Fruit fly (Drosophila melanogaster) S2 (cell line): ENCODE measurements around the gene RpL32.

Experiments used
- CG8478 ChIP-seq: fragments of >200 bp; optimal IDR thresholded peaks from 2 replicates; lab custom pipeline; 2018
- CTCF ChIP-seq, 2 experiments: fragments of >200 bp; optimal IDR thresholded peaks; 2 replicates each; lab custom pipeline; 2018

DNA sequence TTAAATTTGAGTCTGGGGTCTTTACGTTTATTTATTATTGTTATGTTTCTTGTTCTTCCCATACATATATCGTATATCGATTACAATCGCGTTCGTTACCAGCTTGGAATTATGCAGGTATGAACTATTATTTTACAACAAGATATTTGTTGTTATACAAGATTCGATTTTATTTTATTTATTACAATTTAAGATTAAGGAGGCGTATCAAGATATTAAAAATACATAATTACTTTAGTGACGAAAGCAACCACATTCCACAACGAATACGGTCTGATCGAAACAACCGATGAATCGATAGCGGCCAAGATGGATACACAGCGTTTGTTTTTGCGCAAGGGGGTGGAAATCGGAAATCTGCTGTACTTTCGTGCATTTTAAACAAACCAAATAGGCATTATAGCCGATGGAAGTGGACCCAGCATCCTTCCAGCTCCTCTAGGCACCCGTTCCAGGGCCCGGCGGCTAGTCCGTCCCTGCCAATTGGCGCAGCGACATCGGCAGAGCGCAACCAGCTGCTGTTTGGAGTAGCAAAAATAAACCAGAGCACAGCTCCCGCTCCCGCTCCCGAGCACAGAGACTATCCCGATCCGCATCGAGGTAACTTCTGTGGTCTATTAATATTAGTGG is 48.2 kb downstream of the RpL32 start, which contains the start of the genes CG15525 and CG11504:
- TF ChIP-seq CG8478 (lab: Kevin White, UChicago) (no peak), CTCF (optimal IDR thresholded peaks at IDR 0.05; lab: Kevin White, UChicago) (no peak)
